Fruit fly (Drosophila melanogaster): ENCODE measurements around the gene CG1239.

Gene CG1239

DNA sequence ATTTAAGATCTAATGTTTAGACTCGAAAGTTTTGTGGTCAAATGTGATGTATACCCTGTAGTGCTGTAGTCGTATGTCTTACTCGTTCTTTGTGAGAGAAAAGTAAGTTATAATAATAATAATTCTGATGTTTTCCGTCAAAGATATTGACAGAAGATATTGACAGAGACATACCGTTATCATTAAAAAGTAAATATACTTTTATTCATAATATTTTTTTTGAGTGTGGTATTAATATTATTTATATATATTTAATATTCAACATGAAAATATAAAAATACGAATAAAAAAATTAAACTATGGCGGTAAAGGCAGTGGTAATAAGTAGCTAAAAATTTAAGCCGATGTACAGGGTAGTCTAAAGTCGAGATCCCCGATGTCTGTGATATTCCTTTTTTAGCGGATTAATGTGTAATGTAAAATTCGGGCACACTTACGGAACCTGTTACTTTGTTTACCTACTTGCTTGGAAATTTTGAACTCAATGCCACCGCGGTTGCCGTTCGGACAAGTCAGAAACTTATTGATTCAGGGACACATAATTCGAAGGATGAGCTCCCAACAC, 3.1 kb downstream of the CG1239 start, which contains the start of the genes CG2100 and CG1236 (continued):
- TF ChIP-seq CG4360 (GFP tag; IDR thresholded peaks at IDR 0.05) = peak; percentile 14; the same call in 1 of the 2 replicates
- TF ChIP-seq CG1603 (tag; optimal IDR thresholded peaks at IDR 0.05) = no peak
- TF ChIP-seq CG11085 (GFP tag; IDR thresholded peaks at IDR 0.05) = 0 out of 2 replicates have a peak, but pooled peaks have one; percentile 33
- TF ChIP-seq CG2875 (GFP tag; optimal IDR thresholded peaks at IDR 0.05) = peak; percentile 79
- peak; percentile 64 for TF ChIP-seq CG18764 (GFP tag; optimal IDR thresholded peaks at IDR 0.05)
- no peak for TF ChIP-seq eve (GFP tag; optimal IDR thresholded peaks at IDR 0.05)
- TF ChIP-seq oc (tag; optimal IDR thresholded peaks at IDR 0.05) = peak; percentile 82
- peak; percentile 71 for TF ChIP-seq CG1529 (GFP tag; optimal IDR thresholded peaks at IDR 0.05)
- TF ChIP-seq Rfx (GFP tag; IDR thresholded peaks at IDR 0.05) = peak; percentile 78
- TF ChIP-seq rib (GFP tag; IDR thresholded peaks at IDR 0.05) = no peak
- TF ChIP-seq fru (optimal IDR thresholded peaks at IDR 0.05) = no peak
- TF ChIP-seq kah (GFP tag; optimal IDR thresholded peaks at IDR 0.05) = peak; percentile 85
- TF ChIP-seq tap (tag; optimal IDR thresholded peaks at IDR 0.05) = peak; percentile 81
- TF ChIP-seq GATAe (GFP tag; conservative IDR thresholded peaks at IDR 0.05) = no peak
- TF ChIP-seq hth (optimal IDR thresholded peaks at IDR 0.05) = no peak
- TF ChIP-seq pan (optimal IDR thresholded peaks at IDR 0.05) = peak in 1 of 2 experiments; percentile 64
- TF ChIP-seq pan (GFP tag; optimal IDR thresholded peaks at IDR 0.05 in 1 of 2, IDR thresholded peaks at IDR 0.05 in 1 of 2) = peak; percentile 65 to 81
- TF ChIP-seq CG15601 (tag; optimal IDR thresholded peaks at IDR 0.05) = peak; percentile 88
- peak; percentile 81 for TF ChIP-seq CG10147 (GFP tag; optimal IDR thresholded peaks at IDR 0.05)
- TF ChIP-seq Aef1 (GFP tag; IDR thresholded peaks at IDR 0.05) = peak; percentile 75
- no peak; the same call in 1 of the 2 replicates for TF ChIP-seq CG17612 (GFP tag; IDR thresholded peaks at IDR 0.05)
- no peak; the same call in 1 of the 2 replicates for TF ChIP-seq ap (GFP tag; IDR thresholded peaks at IDR 0.05)
- peak; percentile 23 for TF ChIP-seq Mad (GFP tag; optimal IDR thresholded peaks at IDR 0.05)
- no peak for TF ChIP-seq Lpt (GFP tag; optimal IDR thresholded peaks at IDR 0.05)
- TF ChIP-seq CG12236 (GFP tag; optimal IDR thresholded peaks at IDR 0.05) = no peak
- TF ChIP-seq org-1 (GFP tag; optimal IDR thresholded peaks at IDR 0.05) = peak; percentile 68
- TF ChIP-seq CG32532 (GFP tag; IDR thresholded peaks at IDR 0.05) = peak; percentile 68; the same call in 1 of the 2 replicates
- TF ChIP-seq CG5953 (GFP tag; IDR thresholded peaks at IDR 0.05) = peak; percentile 62
- TF ChIP-seq CG9797 (GFP tag; optimal IDR thresholded peaks at IDR 0.05) = peak; percentile 58
- TF ChIP-seq Dip3 (GFP tag; optimal IDR thresholded peaks at IDR 0.05) = no peak
- TF ChIP-seq bab2 (GFP tag; optimal IDR thresholded peaks at IDR 0.05) = peak; percentile 26
- peak; percentile 73 to 89 for TF ChIP-seq bsh (GFP tag; optimal IDR thresholded peaks at IDR 0.05)
- TF ChIP-seq fd3F (GFP tag; optimal IDR thresholded peaks at IDR 0.05) = peak; percentile 82
- no peak for TF ChIP-seq amos (GFP tag; IDR thresholded peaks at IDR 0.05; ENCODE audit: partially characterized antibody)
- peak; percentile 37 for TF ChIP-seq ftz-f1 (GFP tag; optimal IDR thresholded peaks at IDR 0.05)
- peak; percentile 72; the same call in 2 of the 3 replicates for TF ChIP-seq jigr1 (GFP tag; IDR thresholded peaks at IDR 0.05)
- peak; percentile 90 for TF ChIP-seq dmrt99B (tag; optimal IDR thresholded peaks at IDR 0.05)
- TF ChIP-seq Dll (GFP tag; IDR thresholded peaks at IDR 0.05; ENCODE audit: partially characterized antibody) = no peak
- peak; percentile 94 for TF ChIP-seq CG9727 (GFP tag; optimal IDR thresholded peaks at IDR 0.05)
- TF ChIP-seq bigmax (GFP tag; optimal IDR thresholded peaks at IDR 0.05) = no peak
- TF ChIP-seq hkb (optimal IDR thresholded peaks at IDR 0.05) = no peak
- no peak; the same call in 1 of the 2 replicates for TF ChIP-seq hkb (GFP tag; IDR thresholded peaks at IDR 0.05)
- peak; percentile 79 for TF ChIP-seq lilli (GFP tag; optimal IDR thresholded peaks at IDR 0.05)
- TF ChIP-seq CG14014 (GFP tag; IDR thresholded peaks at IDR 0.05) = peak; percentile 59
- no peak for TF ChIP-seq D (optimal IDR thresholded peaks at IDR 0.05)
- peak; percentile 82 for TF ChIP-seq D (GFP tag; optimal IDR thresholded peaks at IDR 0.05)
- TF ChIP-seq H15 (GFP tag; IDR thresholded peaks at IDR 0.05) = no peak; the same call in 2 of the 3 replicates
- TF ChIP-seq HmgZ (tag; optimal IDR thresholded peaks at IDR 0.05) = peak; percentile 58
- no peak for TF ChIP-seq gsb-n (tag; optimal IDR thresholded peaks at IDR 0.05)
- peak; percentile 82 for TF ChIP-seq tin (GFP tag; optimal IDR thresholded peaks at IDR 0.05)
- peak; percentile 86 for TF ChIP-seq D19A (tag; optimal IDR thresholded peaks at IDR 0.05)
- 0 out of 2 replicates have a peak, but pooled peaks have one; percentile 15 for TF ChIP-seq sim (GFP tag; IDR thresholded peaks at IDR 0.05)
